Worm (Caenorhabditis elegans) whole organism, young adult: ENCODE results near the gene C03F11.2.

ENCODE experiments used
- F39B2.1 ChIP-seq: fragments of 200-800 bp; sonication (Bioruptor generic); IDR thresholded peaks from 2 replicates; pipeline ENCODE4 v1.3.6; 2022; ENCODE audit warnings: missing genetic modification reagents, missing genetic modification characterization, missing compliant biosample characterization
- K11D2.4 ChIP-seq: fragments of 200-800 bp; sonication (Bioruptor generic); IDR thresholded peaks from 2 replicates; pipeline ENCODE4 v1.3.6; 2022; ENCODE audit warnings: missing genetic modification reagents, missing genetic modification characterization, missing compliant biosample characterization
- attf-3 ChIP-seq: fragments of 200-800 bp; sonication (Bioruptor generic); conservative IDR thresholded peaks from 2 replicates; pipeline ENCODE4 v1.3.6; 2022; ENCODE audit warnings: missing genetic modification reagents, missing genetic modification characterization, missing compliant biosample characterization
- die-1 ChIP-seq: sonication (generic microtip); optimal IDR thresholded peaks from 2 replicates; lab custom pipeline; 2016; ENCODE audit warnings: missing genotype, mild to moderate bottlenecking, missing genetic modification characterization, missing compliant biosample characterization
- egl-18 ChIP-seq: fragments of 200-800 bp; sonication (Bioruptor generic); IDR thresholded peaks from 2 replicates; pipeline ENCODE4 v1.3.6; 2022; ENCODE audit warnings: missing genetic modification reagents, missing genetic modification characterization, missing compliant biosample characterization
- egrh-3 ChIP-seq: fragments of 200-800 bp; sonication (Bioruptor generic); IDR thresholded peaks from 2 replicates; pipeline ENCODE4 v1.3.6; 2022; ENCODE audit warnings: missing genetic modification reagents, missing genetic modification characterization, missing compliant biosample characterization
- ekl-4 ChIP-seq: fragments of 200-800 bp; sonication (Bioruptor generic); IDR thresholded peaks from 2 replicates; pipeline ENCODE4 v1.3.6; 2022; ENCODE audit warnings: missing genetic modification reagents, missing genetic modification characterization, missing compliant biosample characterization
- ets-4 ChIP-seq: fragments of 200-800 bp; sonication (Bioruptor generic); optimal IDR thresholded peaks from 2 replicates; lab custom pipeline; 2018; ENCODE audit warnings: mild to moderate bottlenecking, missing genetic modification characterization, missing compliant biosample characterization
- hmg-1.2 ChIP-seq: fragments of 200-800 bp; sonication (Bioruptor generic); IDR thresholded peaks from 2 replicates; pipeline ENCODE4 v1.3.6; 2022; ENCODE audit warnings: missing genetic modification reagents, missing genetic modification characterization, missing compliant biosample characterization
- let-607 ChIP-seq, 2 experiments: fragments of 200-800 bp in 1 of 2; sonication (Bioruptor generic) in 1 of 2; sonication (generic microtip) in 1 of 2; optimal IDR thresholded peaks; 2 replicates each; lab custom pipeline; 2016 to 2018; ENCODE audit warnings: mild to moderate bottlenecking in 2 of 2, missing compliant biosample characterization in 2 of 2, missing genetic modification characterization in 2 of 2, moderate library complexity in 2 of 2, missing genotype in 1 of 2
- lin-26 ChIP-seq: fragments of 200-800 bp; sonication (Bioruptor generic); IDR thresholded peaks from 2 replicates; pipeline ENCODE4 v1.3.6; 2022; ENCODE audit warnings: missing genetic modification reagents, missing genetic modification characterization, missing compliant biosample characterization
- lsl-1 ChIP-seq: fragments of 200-800 bp; sonication (Bioruptor generic); optimal IDR thresholded peaks from 2 replicates; lab custom pipeline; 2018; ENCODE audit warnings: mild to moderate bottlenecking, missing genetic modification characterization, moderate library complexity, missing compliant biosample characterization
- madf-6 ChIP-seq: fragments of 200-800 bp; sonication (Bioruptor generic); IDR thresholded peaks from 2 replicates; pipeline ENCODE4 v1.3.6; 2022; ENCODE audit warnings: missing genetic modification reagents, missing genetic modification characterization, missing compliant biosample characterization
- nfya-1 ChIP-seq: sonication (generic microtip); optimal IDR thresholded peaks from 2 replicates; lab custom pipeline; 2017; ENCODE audit warnings: antibody characterized with exemption, missing compliant biosample characterization, missing genetic modification characterization, borderline replicate concordance; ENCODE audit not compliant: insufficient read depth
- nfya-2 ChIP-seq: fragments of 200-800 bp; sonication (Bioruptor generic); IDR thresholded peaks from 2 replicates; pipeline ENCODE4 v1.3.6; 2022; ENCODE audit warnings: missing genetic modification reagents, missing genetic modification characterization, missing compliant biosample characterization
- nhr-80 ChIP-seq: sonication (generic microtip); optimal IDR thresholded peaks from 2 replicates; lab custom pipeline; 2016; ENCODE audit warnings: missing genetic modification characterization, missing compliant biosample characterization
- nhr-90 ChIP-seq: sonication (generic microtip); optimal IDR thresholded peaks from 2 replicates; lab custom pipeline; 2016; ENCODE audit warnings: missing genotype, mild to moderate bottlenecking, missing genetic modification characterization, missing compliant biosample characterization
- pha-4 ChIP-seq: fragments of 150-350 bp; sonication (generic microtip); optimal IDR thresholded peaks from 2 replicates; lab custom pipeline; 2014; ENCODE audit warnings: missing biosample characterization, missing genetic modification reagents, missing genetic modification characterization
- rcor-1 ChIP-seq: fragments of 200-800 bp; sonication (Bioruptor generic); IDR thresholded peaks from 2 replicates; pipeline ENCODE4 v1.3.6; 2022; ENCODE audit warnings: missing genetic modification reagents, missing genetic modification characterization, missing compliant biosample characterization
- rec-8 ChIP-seq, 2 experiments: sonication (generic microtip); optimal IDR thresholded peaks; 2 replicates each; lab custom pipeline; 2016; ENCODE audit warnings: mild to moderate bottlenecking in 2 of 2, missing genetic modification characterization in 2 of 2, missing genetic modification reagents in 2 of 2, missing genotype in 2 of 2, missing biosample characterization in 1 of 2, missing compliant biosample characterization in 1 of 2, moderate library complexity in 1 of 2
- unc-130 ChIP-seq: sonication (generic microtip); optimal IDR thresholded peaks from 2 replicates; lab custom pipeline; 2016; ENCODE audit warnings: missing genetic modification reagents, missing genetic modification characterization, missing compliant biosample characterization
- zfh-2 ChIP-seq: fragments of 200-800 bp; sonication (Bioruptor generic); conservative IDR thresholded peaks from 2 replicates; pipeline ENCODE4 v1.3.6; 2022; ENCODE audit warnings: missing genetic modification reagents, missing genetic modification characterization, missing compliant biosample characterization
- ztf-22 ChIP-seq: fragments of 200-800 bp; sonication (Bioruptor generic); optimal IDR thresholded peaks from 2 replicates; lab custom pipeline; 2018; ENCODE audit warnings: mild to moderate bottlenecking, missing genetic modification characterization, moderate library complexity, missing compliant biosample characterization

C03F11.2 gene

DNA sequence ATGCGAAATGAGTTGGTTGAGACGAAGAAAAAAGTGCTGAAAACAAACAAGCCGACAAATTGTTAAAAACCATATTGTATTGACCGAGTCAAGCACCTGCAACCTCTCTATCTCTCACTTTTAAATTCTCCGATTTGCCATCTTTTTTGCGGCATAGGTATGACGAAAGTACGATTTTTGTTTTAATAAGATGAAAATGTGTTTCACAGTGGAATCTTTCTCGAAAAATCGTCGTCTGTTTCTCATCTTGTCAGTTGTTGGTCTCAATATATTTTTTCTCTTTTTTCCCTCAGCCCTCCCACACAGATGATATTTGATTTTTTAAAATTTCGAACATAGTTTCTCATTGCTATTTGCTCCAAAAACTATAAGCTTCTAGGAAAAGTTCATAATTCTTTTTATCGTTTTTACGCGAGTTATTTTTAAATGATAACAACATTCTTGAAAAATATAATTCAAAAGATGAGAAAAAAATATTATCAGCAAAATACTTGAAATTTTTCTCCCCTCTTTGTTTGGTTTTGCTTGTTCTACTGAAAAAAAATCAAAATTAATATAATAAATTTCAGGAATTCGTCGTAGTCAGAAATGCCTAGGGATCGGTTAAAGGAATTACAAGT lies 48.6 kb downstream of the C03F11.2 start, which contains the start of gene syx-3:
TSS of gene syx-3 (plus strand) at position 570 of the 620 bp plus-strand sequence.
- TF ChIP-seq lin-26 (no peak), rcor-1 (no peak), attf-3 (GFP tag; lab: Robert Waterston, UW) (no peak), egl-18 (GFP tag; lab: Robert Waterston, UW) (no peak), K11D2.4 (GFP tag; lab: Robert Waterston, UW) (no peak), zfh-2 (no peak), madf-6 (GFP tag; lab: Robert Waterston, UW) (no peak), ets-4 (GFP tag; lab: Kevin White, UChicago) (no peak), egrh-3 (GFP tag; lab: Robert Waterston, UW) (no peak), rec-8 (tag; optimal IDR thresholded peaks at IDR 0.05; lab: Kevin White, UChicago) (no peak), nhr-80 (tag; lab: Kevin White, UChicago) (no peak)

DNA sequence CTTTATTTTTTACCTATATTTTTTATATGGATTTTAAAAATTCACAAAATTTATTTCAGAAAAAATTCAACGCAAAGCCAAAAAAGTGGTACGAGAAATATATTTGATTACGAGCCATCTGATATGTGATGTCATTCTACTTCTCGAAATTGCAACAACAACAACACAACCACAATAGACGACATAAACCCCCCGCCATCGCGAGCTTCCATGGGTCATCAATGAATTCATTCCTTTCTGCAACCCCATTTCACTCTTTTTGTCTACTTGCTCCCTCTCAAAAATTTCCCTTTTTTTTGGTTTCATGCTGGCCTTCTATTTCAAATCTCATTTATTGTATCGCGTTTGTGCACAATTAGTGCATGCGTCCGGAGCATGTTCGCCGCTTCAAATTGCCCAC lies 49.3 kb downstream of the C03F11.2 start:
- TF ChIP-seq pha-4 (tag; lab: Kevin White, UChicago) (no peak), hmg-1.2 (GFP tag; lab: Robert Waterston, UW) (no peak), nfya-2 (no peak), F39B2.1 (GFP tag; lab: Robert Waterston, UW) (no peak), egrh-3 (GFP tag; lab: Robert Waterston, UW) (no peak), ekl-4 (no peak), die-1 (tag; lab: Kevin White, UChicago) (no peak), lsl-1 (GFP tag; lab: Kevin White, UChicago) (no peak), nhr-90 (tag; lab: Kevin White, UChicago) (no peak), let-607 (tag; optimal IDR thresholded peaks at IDR 0.05; lab: Kevin White, UChicago) (no peak)

ce11 chrX:5346303-5346702 lies 50.9 kb downstream of the C03F11.2 start:
- TF ChIP-seq ztf-22 (peak; percentile 14), unc-130 (GFP tag; lab: Kevin White, UChicago) (no peak), nfya-1 (tag; lab: Kevin White, UChicago) (no peak), nhr-80 (tag; lab: Kevin White, UChicago) (peak; percentile 91), let-607 (tag; optimal IDR thresholded peaks at IDR 0.05; lab: Kevin White, UChicago) (peak; percentile 66 to 85)
